Worm (Caenorhabditis elegans): ENCODE measurements around the gene K07F5.7.

DNA sequence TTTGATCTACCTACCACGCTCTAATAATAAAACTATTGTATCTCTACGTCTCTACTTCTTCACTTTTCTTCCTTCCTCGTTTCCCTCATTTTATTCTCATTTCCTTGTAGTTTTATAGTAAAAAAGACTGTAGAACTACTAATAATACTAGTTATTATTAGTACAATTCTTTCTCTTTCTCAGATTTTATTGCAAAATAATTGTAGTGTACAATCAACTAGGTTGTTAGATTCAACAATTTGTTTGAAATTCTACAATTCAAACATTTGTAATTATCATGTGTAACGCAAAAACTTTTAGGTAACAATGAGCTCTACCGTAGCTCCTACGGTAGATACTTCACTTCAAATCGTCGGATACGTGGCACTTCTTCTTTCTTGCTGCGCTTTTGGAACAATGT lies 7.7 kb upstream of the K07F5.7 start, which contains the start of gene K07F5.12:
- no peak for TF ChIP-seq nhr-129 (tag; optimal IDR thresholded peaks at IDR 0.05)
- TF ChIP-seq nhr-12 (tag; optimal IDR thresholded peaks at IDR 0.05): no peak
- no peak for TF ChIP-seq ztf-4 (tag; optimal IDR thresholded peaks at IDR 0.05)
- TF ChIP-seq egl-27 (tag; optimal IDR thresholded peaks at IDR 0.05): no peak
- no peak for TF ChIP-seq nhr-77 (tag; optimal IDR thresholded peaks at IDR 0.05)
- no peak for TF ChIP-seq elt-3 (tag; optimal IDR thresholded peaks at IDR 0.05)
- no peak for TF ChIP-seq ama-1 (optimal IDR thresholded peaks at IDR 0.05)
- TF ChIP-seq ZK546.5 (tag; optimal IDR thresholded peaks at IDR 0.05): no peak
- TF ChIP-seq ztf-11 (tag; optimal IDR thresholded peaks at IDR 0.05): no peak
